Worm (Caenorhabditis elegans): ENCODE measurements around the gene T16G1.2.

Gene T16G1.2

DNA sequence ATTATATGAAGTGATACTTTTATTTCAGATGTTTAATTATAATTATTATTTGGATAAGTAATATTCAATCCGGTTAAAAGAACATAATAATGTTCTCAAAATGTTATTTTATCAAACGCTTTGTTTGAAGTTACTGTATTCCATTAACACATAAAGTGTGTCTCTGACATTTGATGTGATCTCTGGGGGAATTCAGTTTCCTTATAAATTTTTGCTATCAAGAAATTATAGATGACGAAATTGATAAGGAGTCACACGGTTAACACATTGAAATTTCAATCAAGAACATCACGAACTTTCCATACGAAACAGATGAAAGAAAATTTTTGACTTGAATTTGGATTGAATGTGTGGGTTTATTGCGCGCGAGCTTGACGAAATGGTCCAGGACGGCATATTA is 7.6 kb upstream of the T16G1.2 start:
- TF ChIP-seq ceh-34 (tag; optimal IDR thresholded peaks at IDR 0.05), result no peak
- TF ChIP-seq ceh-24 (tag; optimal IDR thresholded peaks at IDR 0.05), result no peak
- TF ChIP-seq F13H6.1 (tag; optimal IDR thresholded peaks at IDR 0.05), result no peak
- TF ChIP-seq Y22D7AL.16 (tag; optimal IDR thresholded peaks at IDR 0.05), result no peak
- no peak for TF ChIP-seq fkh-10 (GFP tag; optimal IDR thresholded peaks at IDR 0.05)
- TF ChIP-seq ceh-2 (tag; optimal IDR thresholded peaks at IDR 0.05), result no peak
- TF ChIP-seq elt-2 (tag; optimal IDR thresholded peaks at IDR 0.05), result no peak
- TF ChIP-seq sdc-2 (tag; optimal IDR thresholded peaks at IDR 0.05), result no peak
- no peak for TF ChIP-seq pros-1 (tag; optimal IDR thresholded peaks at IDR 0.05)
- no peak for TF ChIP-seq ceh-18 (tag; optimal IDR thresholded peaks at IDR 0.05)
- no peak for TF ChIP-seq lim-6 (tag; optimal IDR thresholded peaks at IDR 0.05)
- TF ChIP-seq ceh-9 (tag; optimal IDR thresholded peaks at IDR 0.05), result no peak
- TF ChIP-seq unc-42 (tag; optimal IDR thresholded peaks at IDR 0.05), result no peak
- TF ChIP-seq sox-4 (tag; optimal IDR thresholded peaks at IDR 0.05), result no peak
- no peak for TF ChIP-seq hlh-13 (GFP tag; optimal IDR thresholded peaks at IDR 0.05)
- no peak for TF ChIP-seq pag-3 (tag; optimal IDR thresholded peaks at IDR 0.05; ENCODE audit: borderline replicate concordance)

DNA sequence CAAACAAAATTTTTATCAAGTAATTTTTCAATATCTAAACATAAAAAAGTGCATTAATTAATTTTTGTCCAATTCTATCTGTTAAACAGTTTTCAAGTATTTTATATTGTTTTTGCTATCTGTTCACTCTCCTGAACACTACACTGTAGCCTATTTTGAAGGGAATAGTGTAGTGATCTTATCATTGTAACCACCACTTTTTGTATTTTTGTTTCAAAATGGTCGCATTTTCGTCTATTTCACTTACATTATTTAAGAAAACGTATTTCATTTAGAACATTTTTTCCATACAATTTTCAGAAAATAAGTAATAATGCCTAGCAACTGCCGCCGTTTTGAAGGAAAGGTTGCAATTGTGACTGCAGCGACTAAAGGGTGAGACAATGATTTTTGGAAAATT is 7.0 kb upstream of the T16G1.2 start, which contains the start of gene dhrs-4:
Gene dhrs-4 (plus strand): TSS at position 301 of the 400 bp plus-strand sequence.
- TF ChIP-seq fkh-6 (tag; optimal IDR thresholded peaks at IDR 0.05) (no peak), F13H6.1 (tag; optimal IDR thresholded peaks at IDR 0.05) (no peak), fkh-10 (GFP tag; optimal IDR thresholded peaks at IDR 0.05) (no peak), syd-9 (tag; optimal IDR thresholded peaks at IDR 0.05) (no peak), tbx-7 (tag; optimal IDR thresholded peaks at IDR 0.05) (no peak), Y22D7AL.16 (tag; optimal IDR thresholded peaks at IDR 0.05) (no peak), ceh-19 (GFP tag; optimal IDR thresholded peaks at IDR 0.05) (no peak), sox-4 (tag; optimal IDR thresholded peaks at IDR 0.05) (no peak), che-1 (tag; optimal IDR thresholded peaks at IDR 0.05) (no peak), unc-42 (tag; optimal IDR thresholded peaks at IDR 0.05) (no peak), ama-1 (optimal IDR thresholded peaks at IDR 0.05) (no peak), ceh-24 (tag; optimal IDR thresholded peaks at IDR 0.05) (no peak), K09A11.1 (tag; optimal IDR thresholded peaks at IDR 0.05; ENCODE audit: insufficient read depth) (no peak), ceh-31 (tag; optimal IDR thresholded peaks at IDR 0.05) (no peak), ceh-18 (tag; optimal IDR thresholded peaks at IDR 0.05) (no peak), dmd-4 (tag; optimal IDR thresholded peaks at IDR 0.05; ENCODE audit: borderline replicate concordance) (no peak), T23F11.4 (GFP tag; optimal IDR thresholded peaks at IDR 0.05) (no peak), ahr-1 (tag; optimal IDR thresholded peaks at IDR 0.05) (no peak), ttx-3 (tag; optimal IDR thresholded peaks at IDR 0.05) (no peak), eyg-1 (tag; optimal IDR thresholded peaks at IDR 0.05) (no peak)

DNA sequence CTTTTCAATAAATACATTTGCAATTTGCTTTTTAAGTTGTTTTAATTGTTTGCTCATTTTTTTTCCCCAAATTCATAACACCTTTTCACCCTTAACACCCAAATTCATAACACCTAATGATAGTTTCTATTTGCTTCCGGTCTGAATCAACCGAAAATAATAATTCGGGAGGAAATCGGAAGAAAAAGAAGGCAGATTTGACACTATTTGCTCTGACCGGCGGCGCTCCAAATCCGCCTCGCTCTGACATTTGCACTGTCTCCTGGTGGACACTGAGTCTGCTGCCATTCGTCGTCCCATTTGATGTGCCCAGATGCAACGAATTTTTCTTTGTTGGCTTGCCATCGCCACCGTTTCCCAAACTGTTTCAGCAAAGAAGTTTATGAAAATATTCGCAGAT is 5.2 kb upstream of the T16G1.2 start, which contains the start of gene pqn-67:
Gene pqn-67 (plus strand): TSS at position 301 of the 400 bp plus-strand sequence.
- TF ChIP-seq mec-3 (tag; optimal IDR thresholded peaks at IDR 0.05; ENCODE audit: borderline replicate concordance) (no peak), ref-2 (tag; optimal IDR thresholded peaks at IDR 0.05) (no peak), rnt-1 (tag; optimal IDR thresholded peaks at IDR 0.05) (no peak), ztf-16 (tag; optimal IDR thresholded peaks at IDR 0.05) (no peak), ceh-18 (tag; optimal IDR thresholded peaks at IDR 0.05) (no peak), unc-3 (GFP tag; conservative IDR thresholded peaks at IDR 0.05) (no peak), unc-3 (tag; optimal IDR thresholded peaks at IDR 0.05) (no peak), ttx-3 (tag; optimal IDR thresholded peaks at IDR 0.05) (no peak), ceh-48 (tag; optimal IDR thresholded peaks at IDR 0.05) (no peak), ceh-6 (GFP tag; optimal IDR thresholded peaks at IDR 0.05) (no peak), zip-5 (tag; optimal IDR thresholded peaks at IDR 0.05) (no peak), che-1 (tag; optimal IDR thresholded peaks at IDR 0.05) (no peak), elt-2 (tag; optimal IDR thresholded peaks at IDR 0.05) (no peak), T23F11.4 (GFP tag; optimal IDR thresholded peaks at IDR 0.05) (no peak), pros-1 (tag; optimal IDR thresholded peaks at IDR 0.05) (no peak), ceh-24 (tag; optimal IDR thresholded peaks at IDR 0.05) (no peak), ceh-14 (tag; optimal IDR thresholded peaks at IDR 0.05) (no peak), hlh-6 (tag; optimal IDR thresholded peaks at IDR 0.05) (no peak), ceh-22 (tag; optimal IDR thresholded peaks at IDR 0.05) (no peak), dve-1 (tag; optimal IDR thresholded peaks at IDR 0.05) (no peak)

Measured in whole organism, late embryonic.